Fruit fly (Drosophila melanogaster): Measurements from ENCODE around the gene CG34247.

dm6 chr3L:16215816-16216215 lies 45.6 kb downstream of the CG34247 start:
- TF ChIP-seq CG4328 (GFP tag; optimal IDR thresholded peaks at IDR 0.05), result no peak
- no peak for TF ChIP-seq bbx (GFP tag; IDR thresholded peaks at IDR 0.05; ENCODE audit: partially characterized antibody)
- no peak for TF ChIP-seq pb (GFP tag; optimal IDR thresholded peaks at IDR 0.05)
- TF ChIP-seq Xbp1 (GFP tag; optimal IDR thresholded peaks at IDR 0.05), result no peak
- no peak for TF ChIP-seq sens-2 (GFP tag; IDR thresholded peaks at IDR 0.05)
- no peak for TF ChIP-seq pros (GFP tag; optimal IDR thresholded peaks at IDR 0.05)
- no peak for TF ChIP-seq YL-1 (GFP tag; optimal IDR thresholded peaks at IDR 0.05)
